Fruit fly (Drosophila melanogaster) whole organism, embryonic: ENCODE measurements around the gene Uxt.
A peak's percentile ranks its signal among the peaks of the same experiment; 100 is the strongest.

Source experiments
- Atf3 ChIP-seq: fragments of 200-800 bp; sonication (Bioruptor generic); optimal IDR thresholded peaks from 3 replicates; lab custom pipeline; 2016; ENCODE audit warnings: missing biosample characterization, missing genetic modification characterization
- Awh ChIP-seq: fragments of 200-800 bp; sonication (Bioruptor generic); IDR thresholded peaks from 2 replicates; pipeline ENCODE4, ENCODE4 v1.3.6; 2022; ENCODE audit warnings: missing biosample characterization, missing genetic modification characterization
- B-H1 ChIP-seq: fragments of 200-800 bp; sonication (Bioruptor generic); IDR thresholded peaks from 3 replicates; pipeline ENCODE4 v1.3.6; 2022; ENCODE audit warnings: missing biosample characterization, missing genetic modification characterization
- CG10209 ChIP-seq: fragments of 200-800 bp; sonication (Bioruptor generic); optimal IDR thresholded peaks from 3 replicates; lab custom pipeline; 2017; ENCODE audit warnings: missing biosample characterization, mild to moderate bottlenecking, missing genetic modification characterization, missing genetic modification reagents
- CG10267 ChIP-seq: fragments of 200-800 bp; sonication (Bioruptor generic); optimal IDR thresholded peaks from 2 replicates; lab custom pipeline; 2018; ENCODE audit warnings: missing biosample characterization, mild to moderate bottlenecking, missing genetic modification characterization, moderate library complexity
- CG10431 ChIP-seq: fragments of 200-800 bp; sonication (Bioruptor generic); optimal IDR thresholded peaks from 3 replicates; lab custom pipeline; 2018; ENCODE audit warnings: missing biosample characterization, mild to moderate bottlenecking, missing genetic modification characterization
- CG10959 ChIP-seq: fragments of 200-800 bp; sonication (Bioruptor generic); IDR thresholded peaks from 2 replicates; pipeline ENCODE4 v1.3.6; 2022; ENCODE audit warnings: missing biosample characterization, missing genetic modification characterization
- CG11504 ChIP-seq: fragments of 200-800 bp; sonication (Bioruptor generic); optimal IDR thresholded peaks from 3 replicates; lab custom pipeline; 2019; ENCODE audit warnings: missing biosample characterization, mild to moderate bottlenecking, missing genetic modification characterization, moderate library complexity
- CG12299 ChIP-seq: fragments of 200-800 bp; sonication (Bioruptor generic); optimal IDR thresholded peaks from 2 replicates; lab custom pipeline; 2018; ENCODE audit warnings: missing biosample characterization, mild to moderate bottlenecking, missing genetic modification characterization
- CG13894 ChIP-seq: fragments of 200-800 bp; sonication (Bioruptor generic); optimal IDR thresholded peaks from 3 replicates; lab custom pipeline; 2018; ENCODE audit warnings: missing biosample characterization, mild to moderate bottlenecking, missing genetic modification characterization, moderate library complexity
- CG17612 ChIP-seq: fragments of 200-800 bp; sonication (Bioruptor generic); IDR thresholded peaks from 2 replicates; pipeline ENCODE4 v1.3.6; 2022; ENCODE audit warnings: missing biosample characterization, missing genetic modification characterization
- CG1792 ChIP-seq: fragments of 200-800 bp; sonication (Bioruptor generic); optimal IDR thresholded peaks from 2 replicates; lab custom pipeline; 2016; ENCODE audit warnings: missing biosample characterization, missing genetic modification characterization
- CG2120 ChIP-seq: fragments of 200-800 bp; sonication (Bioruptor generic); optimal IDR thresholded peaks from 3 replicates; lab custom pipeline; 2016; ENCODE audit warnings: missing biosample characterization, missing genetic modification characterization
- CG2678 ChIP-seq: fragments of 200-800 bp; sonication (Bioruptor generic); optimal IDR thresholded peaks from 3 replicates; lab custom pipeline; 2019; ENCODE audit warnings: missing biosample characterization, mild to moderate bottlenecking, missing genetic modification characterization, moderate library complexity
- CG3281 ChIP-seq: fragments of 200-800 bp; sonication (Bioruptor generic); optimal IDR thresholded peaks from 3 replicates; lab custom pipeline; 2017; ENCODE audit warnings: missing biosample characterization, mild to moderate bottlenecking, missing genetic modification characterization
- CG6654 ChIP-seq: fragments of 200-800 bp; sonication (Bioruptor generic); optimal IDR thresholded peaks from 2 replicates; lab custom pipeline; 2017; ENCODE audit warnings: missing biosample characterization, mild to moderate bottlenecking, missing genetic modification characterization
- CG7963 ChIP-seq: fragments of 200-800 bp; sonication (Bioruptor generic); IDR thresholded peaks from 3 replicates; pipeline ENCODE4 v1.3.6; 2022; ENCODE audit warnings: missing biosample characterization, missing genetic modification characterization; ENCODE audit not compliant: partially characterized antibody
- CG7987 ChIP-seq: fragments of 200-800 bp; sonication (Bioruptor generic); optimal IDR thresholded peaks from 2 replicates; lab custom pipeline; 2018; ENCODE audit warnings: missing biosample characterization, mild to moderate bottlenecking, missing genetic modification characterization, moderate library complexity
- CG8281 ChIP-seq: fragments of 200-800 bp; sonication (Bioruptor generic); optimal IDR thresholded peaks from 2 replicates; lab custom pipeline; 2018; ENCODE audit warnings: missing biosample characterization, mild to moderate bottlenecking, missing genetic modification characterization, moderate library complexity
- CG8765 ChIP-seq: fragments of 200-800 bp; sonication (Bioruptor generic); IDR thresholded peaks from 2 replicates; pipeline ENCODE4 v1.3.6; 2022; ENCODE audit warnings: missing biosample characterization, missing genetic modification characterization
- D19A ChIP-seq: fragments of 200-800 bp; optimal IDR thresholded peaks from 3 replicates; lab custom pipeline; 2019; ENCODE audit warnings: missing biosample characterization, mild to moderate bottlenecking, missing genetic modification characterization, moderate library complexity
- Deaf1 ChIP-seq: fragments of 200-800 bp; optimal IDR thresholded peaks from 3 replicates; lab custom pipeline; 2019; ENCODE audit warnings: missing biosample characterization, mild to moderate bottlenecking, missing genetic modification characterization, moderate library complexity
- Dll ChIP-seq: fragments of 200-800 bp; sonication (Bioruptor generic); IDR thresholded peaks from 4 replicates; pipeline ENCODE4 v1.3.6; 2022; ENCODE audit warnings: missing biosample characterization, missing genetic modification characterization; ENCODE audit not compliant: partially characterized antibody
- Drgx ChIP-seq: fragments of 200-800 bp; sonication (Bioruptor generic); IDR thresholded peaks from 2 replicates; pipeline ENCODE4 v1.3.6; 2022; ENCODE audit warnings: missing biosample characterization, missing genetic modification characterization
- Hand ChIP-seq: fragments of 200-800 bp; sonication (Bioruptor generic); optimal IDR thresholded peaks from 2 replicates; lab custom pipeline; 2017; ENCODE audit warnings: mild to moderate bottlenecking, missing biosample characterization, missing genetic modification reagents, missing genetic modification characterization
- Mes4 ChIP-seq: fragments of 200-800 bp; sonication (Bioruptor generic); optimal IDR thresholded peaks from 2 replicates; lab custom pipeline; 2016; ENCODE audit warnings: missing biosample characterization, missing genetic modification characterization
- NC2α ChIP-seq: fragments of 200-800 bp; sonication (Bioruptor generic); optimal IDR thresholded peaks from 2 replicates; lab custom pipeline; 2016; ENCODE audit warnings: missing biosample characterization, missing genetic modification characterization
- NC2β ChIP-seq: fragments of 200-800 bp; sonication (Bioruptor generic); optimal IDR thresholded peaks from 2 replicates; lab custom pipeline; 2016; ENCODE audit warnings: missing biosample characterization, missing genetic modification characterization
- Nf-YC ChIP-seq: fragments of 200-800 bp; optimal IDR thresholded peaks from 3 replicates; lab custom pipeline; 2019; ENCODE audit warnings: missing biosample characterization, mild to moderate bottlenecking, missing genetic modification characterization, moderate library complexity
- Sin3A ChIP-seq: fragments of >200 bp; optimal IDR thresholded peaks from 2 replicates; lab custom pipeline; 2018
- Usf ChIP-seq: fragments of 200-800 bp; sonication (Bioruptor generic); optimal IDR thresholded peaks from 2 replicates; lab custom pipeline; 2017; ENCODE audit warnings: missing genotype, missing biosample characterization, missing genetic modification characterization
- YL-1 ChIP-seq: fragments of 200-800 bp; sonication (Bioruptor generic); optimal IDR thresholded peaks from 3 replicates; lab custom pipeline; 2017; ENCODE audit warnings: missing biosample characterization, mild to moderate bottlenecking, missing genetic modification characterization
- btn ChIP-seq: fragments of 200-800 bp; sonication (Bioruptor generic); optimal IDR thresholded peaks from 2 replicates; lab custom pipeline; 2016; ENCODE audit warnings: missing biosample characterization, missing genetic modification characterization
- caup ChIP-seq: fragments of 200-800 bp; sonication (Bioruptor generic); optimal IDR thresholded peaks from 3 replicates; lab custom pipeline; 2017; ENCODE audit warnings: missing biosample characterization, mild to moderate bottlenecking, missing genetic modification characterization, moderate library complexity; ENCODE audit not compliant: severe bottlenecking
- corto ChIP-seq: fragments of 200-800 bp; sonication (Bioruptor generic); optimal IDR thresholded peaks from 2 replicates; lab custom pipeline; 2016; ENCODE audit warnings: missing biosample characterization, mild to moderate bottlenecking, missing genetic modification characterization, moderate library complexity
- da ChIP-seq: fragments of 200-800 bp; sonication (Bioruptor generic); optimal IDR thresholded peaks from 2 replicates; lab custom pipeline; 2016; ENCODE audit warnings: missing biosample characterization, missing genetic modification characterization
- ems ChIP-seq: fragments of 200-800 bp; sonication (Bioruptor generic); optimal IDR thresholded peaks from 3 replicates; lab custom pipeline; 2016; ENCODE audit warnings: missing biosample characterization, missing genetic modification characterization
- ewg ChIP-seq: fragments of 200-800 bp; sonication (Bioruptor generic); optimal IDR thresholded peaks from 3 replicates; lab custom pipeline; 2017; ENCODE audit warnings: mild to moderate bottlenecking, missing biosample characterization, missing genetic modification reagents, missing genetic modification characterization
- fd64A ChIP-seq: fragments of 200-800 bp; sonication (Bioruptor generic); optimal IDR thresholded peaks from 3 replicates; lab custom pipeline; 2018; ENCODE audit warnings: missing biosample characterization, mild to moderate bottlenecking, missing genetic modification characterization
- gem ChIP-seq: fragments of 200-800 bp; sonication (Bioruptor generic); optimal IDR thresholded peaks from 2 replicates; lab custom pipeline; 2019; ENCODE audit warnings: missing biosample characterization, mild to moderate bottlenecking, missing genetic modification characterization, moderate library complexity
- gsb-n ChIP-seq: fragments of 200-800 bp; sonication (Bioruptor generic); optimal IDR thresholded peaks from 3 replicates; lab custom pipeline; 2018; ENCODE audit warnings: missing biosample characterization, mild to moderate bottlenecking, missing genetic modification characterization
- ind ChIP-seq: fragments of 200-800 bp; sonication (Bioruptor generic); optimal IDR thresholded peaks from 3 replicates; lab custom pipeline; 2016; ENCODE audit warnings: missing biosample characterization, missing genetic modification characterization
- jumu ChIP-seq: fragments of 200-800 bp; sonication (Bioruptor generic); optimal IDR thresholded peaks from 3 replicates; lab custom pipeline; 2016; ENCODE audit warnings: missing biosample characterization, missing genetic modification characterization
- kah ChIP-seq: fragments of 200-800 bp; sonication (Bioruptor generic); optimal IDR thresholded peaks from 2 replicates; lab custom pipeline; 2018; ENCODE audit warnings: missing biosample characterization, mild to moderate bottlenecking, missing genetic modification characterization
- lbe ChIP-seq: fragments of 200-800 bp; sonication (Bioruptor generic); optimal IDR thresholded peaks from 2 replicates; lab custom pipeline; 2016; ENCODE audit warnings: missing biosample characterization, mild to moderate bottlenecking, missing genetic modification characterization
- nerfin-2 ChIP-seq: fragments of 200-800 bp; sonication (Bioruptor generic); IDR thresholded peaks from 2 replicates; pipeline ENCODE4 v1.3.6; 2022; ENCODE audit warnings: missing biosample characterization, missing genetic modification characterization; ENCODE audit not compliant: partially characterized antibody
- peb ChIP-seq: fragments of 200-800 bp; sonication (Bioruptor generic); IDR thresholded peaks from 2 replicates; pipeline ENCODE4 v1.3.6; 2022; ENCODE audit warnings: missing biosample characterization, missing genetic modification characterization
- pzg ChIP-seq: fragments of 200-800 bp; sonication (Bioruptor generic); optimal IDR thresholded peaks from 3 replicates; lab custom pipeline; 2018; ENCODE audit warnings: missing biosample characterization, mild to moderate bottlenecking, missing genetic modification characterization, moderate library complexity
- slou ChIP-seq: fragments of 200-800 bp; sonication (Bioruptor generic); optimal IDR thresholded peaks from 3 replicates; lab custom pipeline; 2016; ENCODE audit warnings: missing biosample characterization, missing genetic modification characterization
- z ChIP-seq: fragments of 200-800 bp; sonication (Bioruptor generic); IDR thresholded peaks from 3 replicates; pipeline ENCODE4 v1.3.6; 2022; ENCODE audit warnings: missing biosample characterization, missing genetic modification characterization
- zen2 ChIP-seq: fragments of 200-800 bp; sonication (Bioruptor generic); IDR thresholded peaks from 3 replicates; pipeline ENCODE4 v1.3.6; 2022; ENCODE audit warnings: missing biosample characterization, missing genetic modification characterization; ENCODE audit not compliant: partially characterized antibody

The Uxt gene

DNA sequence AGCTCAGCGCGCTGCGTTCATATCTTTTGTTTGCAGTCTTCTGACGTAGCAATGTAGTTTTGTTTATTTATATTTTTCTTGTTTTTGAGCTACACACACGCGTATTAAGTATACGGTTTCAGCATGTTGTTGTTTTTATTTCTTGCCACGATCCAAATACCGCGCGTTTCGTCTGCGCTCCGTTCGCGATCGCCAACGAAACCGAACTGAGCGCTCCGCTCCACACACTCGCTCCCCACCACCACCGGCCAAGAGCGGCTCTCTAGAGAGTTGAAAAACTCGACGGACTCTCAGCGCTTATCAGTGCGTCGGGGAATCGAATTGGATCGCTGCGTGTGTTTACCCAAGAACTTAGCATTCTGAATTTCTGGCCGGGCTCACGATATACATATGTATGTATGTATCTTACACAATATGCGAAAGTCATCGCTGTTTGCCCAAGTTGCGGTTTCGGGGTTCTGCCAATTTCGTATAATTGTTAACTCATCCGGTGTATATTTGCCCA lies 8.2 kb downstream of the Uxt start, which contains the start of gene yuri (continued):
- TF ChIP-seq peb (GFP tag; lab: Robert Waterston, UW) (no peak), ems (GFP tag; lab: Kevin White, UChicago) (peak; percentile 4), z (peak; percentile 39; the same call in 1 of the 3 replicates), CG12299 (tag; lab: Kevin White, UChicago) (no peak), Usf (GFP tag; lab: Kevin White, UChicago) (no peak), CG2120 (GFP tag; lab: Kevin White, UChicago) (peak; percentile 19), Deaf1 (peak; percentile 87), CG10209 (GFP tag; lab: Kevin White, UChicago) (no peak), Hand (GFP tag; lab: Kevin White, UChicago) (no peak), CG2678 (tag; lab: Kevin White, UChicago) (no peak), kah (GFP tag; lab: Kevin White, UChicago) (peak; percentile 66), CG8281 (tag; lab: Kevin White, UChicago) (no peak), YL-1 (GFP tag; lab: Kevin White, UChicago) (peak; percentile 18), ewg (GFP tag; lab: Kevin White, UChicago) (no peak), CG7987 (peak; percentile 46), Nf-YC (tag; lab: Kevin White, UChicago) (no peak), caup (GFP tag; lab: Kevin White, UChicago) (peak; percentile 56), CG7963 (no peak), corto (GFP tag; lab: Kevin White, UChicago) (no peak), Awh (GFP tag; lab: Robert Waterston, UW) (peak; percentile 51; the same call in 1 of the 2 replicates), jumu (GFP tag; lab: Kevin White, UChicago) (no peak), CG10431 (GFP tag; lab: Kevin White, UChicago) (peak; percentile 60), Sin3A (lab: Kevin White, UChicago) (no peak), D19A (tag; lab: Kevin White, UChicago) (no peak), fd64A (GFP tag; lab: Kevin White, UChicago) (peak; percentile 55), B-H1 (no peak; the same call in 2 of the 3 replicates), CG13894 (tag; lab: Kevin White, UChicago) (no peak), NC2β (no peak), ind (GFP tag; lab: Kevin White, UChicago) (no peak), pzg (GFP tag; lab: Kevin White, UChicago) (no peak), CG8765 (GFP tag; lab: Robert Waterston, UW) (no peak), da (GFP tag; lab: Kevin White, UChicago) (no peak), slou (GFP tag; lab: Kevin White, UChicago) (no peak), lbe (GFP tag; lab: Kevin White, UChicago) (peak; percentile 76), gsb-n (no peak), Drgx (GFP tag; lab: Robert Waterston, UW) (peak; percentile 72), Mes4 (GFP tag; lab: Kevin White, UChicago) (no peak), Dll (peak; percentile 57; the same call in 2 of the 4 replicates), CG17612 (GFP tag; lab: Robert Waterston, UW) (no peak), CG10959 (GFP tag; lab: Robert Waterston, UW) (no peak), CG3281 (GFP tag; lab: Kevin White, UChicago) (peak; percentile 40), zen2 (GFP tag; lab: Robert Waterston, UW) (0 out of 3 replicates have a peak, but pooled peaks have one; percentile 70), CG6654 (GFP tag; lab: Kevin White, UChicago) (no peak), CG10267 (peak; percentile 12), CG11504 (no peak), NC2α (no peak), Atf3 (GFP tag; lab: Kevin White, UChicago) (no peak), btn (GFP tag; lab: Kevin White, UChicago) (no peak), nerfin-2 (GFP tag; lab: Robert Waterston, UW) (no peak), gem (tag; lab: Kevin White, UChicago) (no peak), CG1792 (GFP tag; lab: Kevin White, UChicago) (no peak)
